Worm (Caenorhabditis elegans): Measurements from ENCODE around the gene F54F7.6.

ce11 chrX:11872210-11872609 lies 7.0 kb downstream of the F54F7.6 start:
- TF ChIP-seq nhr-28 (tag; optimal IDR thresholded peaks at IDR 0.05) (no peak), lsy-12 (tag; optimal IDR thresholded peaks at IDR 0.05) (no peak), ceh-9 (tag; optimal IDR thresholded peaks at IDR 0.05) (no peak), ceh-28 (tag; optimal IDR thresholded peaks at IDR 0.05) (no peak), unc-39 (tag; optimal IDR thresholded peaks at IDR 0.05) (no peak), nhr-77 (tag; optimal IDR thresholded peaks at IDR 0.05) (no peak), mdl-1 (tag; optimal IDR thresholded peaks at IDR 0.05) (no peak), aly-2 (tag; optimal IDR thresholded peaks at IDR 0.05) (no peak), nhr-11 (tag; optimal IDR thresholded peaks at IDR 0.05) (no peak), tbx-2 (tag; optimal IDR thresholded peaks at IDR 0.05) (no peak), unc-62 (GFP tag; optimal IDR thresholded peaks at IDR 0.05) (no peak), nhr-237 (tag; optimal IDR thresholded peaks at IDR 0.05) (no peak), mml-1 (tag; optimal IDR thresholded peaks at IDR 0.05) (no peak)
